Worm (Caenorhabditis elegans) whole organism, late embryonic: ENCODE measurements around the gene rabr-4.

Experiments used
- che-1 ChIP-seq: sonication (generic microtip); optimal IDR thresholded peaks from 2 replicates; lab custom pipeline; 2016; ENCODE audit warnings: mild to moderate bottlenecking, missing genetic modification characterization, missing compliant biosample characterization
- hlh-30 ChIP-seq: sonication (generic microtip); optimal IDR thresholded peaks from 2 replicates; lab custom pipeline; 2017; ENCODE audit warnings: antibody characterized with exemption, missing genetic modification characterization, missing compliant biosample characterization; ENCODE audit not compliant: insufficient read depth
- hlh-6 ChIP-seq: sonication (generic microtip); optimal IDR thresholded peaks from 2 replicates; lab custom pipeline; 2016; ENCODE audit warnings: missing genotype, missing genetic modification characterization, missing compliant biosample characterization
- sdc-2 ChIP-seq: sonication (generic microtip); optimal IDR thresholded peaks from 2 replicates; lab custom pipeline; 2016; ENCODE audit warnings: missing genotype, missing genetic modification characterization, missing compliant biosample characterization

ce11 chrV:16158391-16158790 lies 36.3 kb upstream of the rabr-4 start, which contains the start of gene str-99:
- TF ChIP-seq hlh-30 (tag; lab: Kevin White, UChicago) (no peak), hlh-6 (tag; lab: Kevin White, UChicago) (no peak), sdc-2 (tag; lab: Kevin White, UChicago) (no peak), che-1 (tag; lab: Kevin White, UChicago) (no peak)
